Fruit fly (Drosophila melanogaster): ENCODE measurements around the gene CG7884.

CG7884 gene

DNA sequence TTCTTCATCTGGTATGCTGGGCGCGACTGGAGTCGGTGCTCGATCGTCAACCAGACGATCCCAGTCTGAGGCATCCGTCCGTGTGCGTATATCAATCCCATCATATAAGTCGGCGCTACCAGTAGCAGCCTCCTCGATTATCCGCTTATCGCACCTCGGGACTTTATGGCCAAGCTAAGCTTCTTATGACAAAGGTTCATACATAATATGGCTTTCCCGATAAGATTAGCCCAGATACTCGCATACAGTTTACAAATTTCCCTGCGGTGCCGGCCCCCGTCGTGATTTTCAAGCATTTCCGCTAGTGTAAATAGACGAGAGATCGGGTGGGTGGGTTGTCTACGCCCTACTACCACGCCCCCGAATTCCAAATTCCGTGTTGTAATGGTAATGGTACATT is 59.8 kb downstream of the CG7884 start, which contains the start of gene CG8028:
Gene CG8028 (minus strand): TSS at position 101 of the 400 bp plus-strand sequence.
- no peak for TF ChIP-seq CG7368 (GFP tag; optimal IDR thresholded peaks at IDR 0.05)
- TF ChIP-seq CG11902 (GFP tag; optimal IDR thresholded peaks at IDR 0.05), result no peak
- no peak for TF ChIP-seq Lpt (GFP tag; optimal IDR thresholded peaks at IDR 0.05)
- TF ChIP-seq eg (GFP tag; IDR thresholded peaks at IDR 0.05), result no peak
- no peak for TF ChIP-seq esn (GFP tag; optimal IDR thresholded peaks at IDR 0.05)
- TF ChIP-seq fd85E (GFP tag; optimal IDR thresholded peaks at IDR 0.05), result no peak
- no peak for TF ChIP-seq Hr4 (GFP tag; optimal IDR thresholded peaks at IDR 0.05)
- no peak for TF ChIP-seq lz (GFP tag; optimal IDR thresholded peaks at IDR 0.05)
- TF ChIP-seq cyc (GFP tag; optimal IDR thresholded peaks at IDR 0.05), result no peak
- no peak for TF ChIP-seq vri (GFP tag; optimal IDR thresholded peaks at IDR 0.05)
- TF ChIP-seq fd59A (GFP tag; optimal IDR thresholded peaks at IDR 0.05), result no peak
- TF ChIP-seq CG10631 (GFP tag; optimal IDR thresholded peaks at IDR 0.05), result no peak
- no peak for TF ChIP-seq CG15336 (GFP tag; IDR thresholded peaks at IDR 0.05)
- TF ChIP-seq svp (GFP tag), result no peak
- no peak for TF ChIP-seq CG6792 (GFP tag; optimal IDR thresholded peaks at IDR 0.05)
- no peak for TF ChIP-seq Eip75B (GFP tag; optimal IDR thresholded peaks at IDR 0.05)
- TF ChIP-seq dac (GFP tag; optimal IDR thresholded peaks at IDR 0.05), result no peak
- TF ChIP-seq OdsH (GFP tag; optimal IDR thresholded peaks at IDR 0.05), result no peak

DNA sequence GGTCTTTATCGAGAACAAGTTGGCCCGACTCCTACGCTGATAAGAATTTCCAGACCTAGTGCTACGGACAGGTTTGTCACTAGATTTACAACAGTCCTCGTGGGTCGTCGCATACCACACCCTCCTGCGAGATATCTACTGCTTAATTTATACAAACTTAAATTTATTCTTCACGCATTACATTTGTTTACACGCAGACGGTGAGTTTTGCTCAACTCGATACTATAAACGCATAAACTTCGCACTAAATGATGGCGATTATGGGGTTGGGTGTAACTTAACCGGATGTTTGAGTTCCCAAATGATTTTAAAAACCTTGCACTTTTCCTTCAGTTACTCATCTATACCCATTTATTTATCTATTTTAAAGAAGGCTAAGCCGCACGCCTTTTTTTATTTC is 60.3 kb downstream of the CG7884 start:
- TF ChIP-seq cyc (GFP tag; optimal IDR thresholded peaks at IDR 0.05) (no peak), CG10631 (GFP tag; optimal IDR thresholded peaks at IDR 0.05) (no peak), CG6854 (GFP tag; optimal IDR thresholded peaks at IDR 0.05) (no peak), fd85E (GFP tag; optimal IDR thresholded peaks at IDR 0.05) (no peak), salr (GFP tag; optimal IDR thresholded peaks at IDR 0.05) (no peak), ss (GFP tag; optimal IDR thresholded peaks at IDR 0.05) (no peak), CG7368 (GFP tag; optimal IDR thresholded peaks at IDR 0.05) (no peak), CG16779 (tag; optimal IDR thresholded peaks at IDR 0.05) (no peak), CG6792 (GFP tag; optimal IDR thresholded peaks at IDR 0.05) (no peak), CG6163 (GFP tag; IDR thresholded peaks at IDR 0.05) (no peak), CG9139 (GFP tag; optimal IDR thresholded peaks at IDR 0.05) (no peak), CG32006 (GFP tag; optimal IDR thresholded peaks at IDR 0.05) (no peak), Eip93F (GFP tag; optimal IDR thresholded peaks at IDR 0.05) (no peak), Ets96B (tag; optimal IDR thresholded peaks at IDR 0.05) (no peak), Hr39 (GFP tag; optimal IDR thresholded peaks at IDR 0.05) (no peak), dac (GFP tag; optimal IDR thresholded peaks at IDR 0.05) (no peak)

DNA sequence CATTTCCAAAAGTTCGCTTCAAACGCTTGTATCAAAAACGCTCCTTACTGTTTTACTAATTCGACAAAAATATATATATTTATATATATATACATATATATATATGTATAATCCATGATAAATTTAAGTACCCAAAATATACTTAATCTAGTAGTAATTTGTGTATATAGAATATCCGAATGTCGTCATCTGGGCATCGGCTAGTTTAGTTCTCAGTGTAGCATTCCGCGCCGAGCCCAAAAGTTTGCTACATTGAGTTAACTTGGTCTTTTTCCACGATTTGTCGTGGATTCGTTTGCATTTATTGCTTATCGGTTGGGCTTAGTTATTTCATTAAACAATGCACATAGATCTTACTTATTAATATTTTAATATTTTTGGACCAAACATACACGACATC is 60.8 kb downstream of the CG7884 start:
- no peak for TF ChIP-seq fd85E (GFP tag; optimal IDR thresholded peaks at IDR 0.05)
- TF ChIP-seq Eip75B (GFP tag; optimal IDR thresholded peaks at IDR 0.05), result no peak
- TF ChIP-seq topi (GFP tag; optimal IDR thresholded peaks at IDR 0.05), result peak; percentile 22
- peak; percentile 49 for TF ChIP-seq CG8632 (GFP tag; optimal IDR thresholded peaks at IDR 0.05)
- TF ChIP-seq Ets96B (tag; optimal IDR thresholded peaks at IDR 0.05), result peak; percentile 9
- no peak for TF ChIP-seq spab (GFP tag; optimal IDR thresholded peaks at IDR 0.05)
- peak; percentile 67 for TF ChIP-seq CG34406 (GFP tag; optimal IDR thresholded peaks at IDR 0.05)
- peak; percentile 20 for TF ChIP-seq Hr39 (GFP tag; optimal IDR thresholded peaks at IDR 0.05)
- no peak for TF ChIP-seq CG3032 (tag; optimal IDR thresholded peaks at IDR 0.05)
- no peak for TF ChIP-seq CG8119 (GFP tag; IDR thresholded peaks at IDR 0.05)
- TF ChIP-seq CG9139 (GFP tag; optimal IDR thresholded peaks at IDR 0.05), result no peak
- TF ChIP-seq fkh (GFP tag; optimal IDR thresholded peaks at IDR 0.05), result no peak
- TF ChIP-seq CG15336 (GFP tag; IDR thresholded peaks at IDR 0.05), result peak; percentile 45; the same call in 1 of the 2 replicates
- no peak for TF ChIP-seq CG32006 (GFP tag; optimal IDR thresholded peaks at IDR 0.05)
- TF ChIP-seq dsx (GFP tag; optimal IDR thresholded peaks at IDR 0.05; ENCODE audit: poor library complexity, severe bottlenecking), result no peak
- TF ChIP-seq CG6163 (GFP tag; IDR thresholded peaks at IDR 0.05), result peak; percentile 58
- peak; percentile 2 for TF ChIP-seq Lpt (GFP tag; optimal IDR thresholded peaks at IDR 0.05)
- peak; percentile 20 for TF ChIP-seq lz (GFP tag; optimal IDR thresholded peaks at IDR 0.05)
- no peak for TF ChIP-seq pdm3 (GFP tag; optimal IDR thresholded peaks at IDR 0.05)
- peak; percentile 31 for TF ChIP-seq achi (GFP tag; optimal IDR thresholded peaks at IDR 0.05)
- TF ChIP-seq eg (GFP tag; IDR thresholded peaks at IDR 0.05), result peak; percentile 66; the same call in 2 of the 3 replicates
- peak; percentile 44 for TF ChIP-seq esn (GFP tag; optimal IDR thresholded peaks at IDR 0.05)
- peak; percentile 16 for TF ChIP-seq Sox14 (GFP tag; optimal IDR thresholded peaks at IDR 0.05)
